Fruit fly (Drosophila melanogaster): ENCODE results near the gene CG46025.

DNA sequence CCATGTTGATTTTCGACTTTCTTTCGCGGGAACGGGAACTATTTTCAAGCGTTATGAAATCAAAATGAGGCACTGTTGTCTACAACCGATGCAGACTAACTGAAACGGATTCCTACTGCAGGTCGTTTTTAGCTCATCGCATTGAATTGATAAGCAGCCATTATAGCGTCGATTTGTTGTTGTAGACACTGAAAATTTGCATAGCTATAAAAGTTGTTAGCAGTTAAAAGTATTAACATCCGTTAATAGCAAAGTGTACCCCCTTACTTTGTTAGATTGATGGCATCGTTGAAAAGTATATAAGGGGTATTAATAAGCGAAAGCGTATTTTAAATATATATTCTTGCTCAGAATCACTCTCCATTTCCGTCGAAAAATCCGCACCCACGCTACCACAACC, 34.6 kb upstream of the CG46025 start, which contains the start of gene CG13793:
- TF ChIP-seq Dll (GFP tag; IDR thresholded peaks at IDR 0.05; ENCODE audit: partially characterized antibody) (no peak), Dip3 (GFP tag; optimal IDR thresholded peaks at IDR 0.05) (no peak)

All from whole organism, embryonic.